Fruit fly (Drosophila melanogaster) whole organism, embryonic: ENCODE results near the gene CG5273.

ENCODE experiments used
- Blimp-1 ChIP-seq: fragments of 200-800 bp; sonication (Bioruptor generic); optimal IDR thresholded peaks from 3 replicates; lab custom pipeline; 2018; ENCODE audit warnings: missing biosample characterization, missing genetic modification characterization, mild to moderate bottlenecking, moderate library complexity, missing genetic modification reagents
- CG10565 ChIP-seq: fragments of 200-800 bp; sonication (Bioruptor generic); optimal IDR thresholded peaks from 3 replicates; lab custom pipeline; 2016; ENCODE audit warnings: missing biosample characterization, mild to moderate bottlenecking, missing genetic modification characterization
- CG10979 ChIP-seq: fragments of 200-800 bp; sonication (Bioruptor generic); optimal IDR thresholded peaks from 2 replicates; lab custom pipeline; 2018; ENCODE audit warnings: missing biosample characterization, mild to moderate bottlenecking, missing genetic modification characterization, moderate library complexity
- CG11093 ChIP-seq: fragments of 200-800 bp; sonication (Bioruptor generic); IDR thresholded peaks from 3 replicates; pipeline ENCODE4 v1.3.6; 2022; ENCODE audit warnings: missing biosample characterization, missing genetic modification characterization
- CG11504 ChIP-seq: fragments of 200-800 bp; sonication (Bioruptor generic); optimal IDR thresholded peaks from 3 replicates; lab custom pipeline; 2019; ENCODE audit warnings: missing biosample characterization, mild to moderate bottlenecking, missing genetic modification characterization, moderate library complexity
- CG11560 ChIP-seq: fragments of 200-800 bp; sonication (Bioruptor generic); IDR thresholded peaks from 3 replicates; pipeline ENCODE4 v1.3.6; 2022; ENCODE audit warnings: missing biosample characterization, missing genetic modification characterization
- CG13287 ChIP-seq: fragments of 200-800 bp; sonication (Bioruptor generic); IDR thresholded peaks from 2 replicates; pipeline ENCODE4 v1.3.6; 2022; ENCODE audit warnings: missing biosample characterization, missing genetic modification characterization; ENCODE audit not compliant: partially characterized antibody
- CG15011 ChIP-seq: fragments of 200-800 bp; sonication (Bioruptor generic); optimal IDR thresholded peaks from 3 replicates; lab custom pipeline; 2018; ENCODE audit warnings: missing biosample characterization, mild to moderate bottlenecking, missing genetic modification characterization
- CG15269 ChIP-seq: fragments of 200-800 bp; sonication (Bioruptor generic); optimal IDR thresholded peaks from 2 replicates; lab custom pipeline; 2018; ENCODE audit warnings: missing biosample characterization, mild to moderate bottlenecking, missing genetic modification characterization, moderate library complexity
- CG1603 ChIP-seq: fragments of 200-800 bp; sonication (Bioruptor generic); optimal IDR thresholded peaks from 2 replicates; lab custom pipeline; 2019; ENCODE audit warnings: missing biosample characterization, mild to moderate bottlenecking, missing genetic modification characterization, moderate library complexity
- CG1647 ChIP-seq: fragments of 200-800 bp; sonication (Bioruptor generic); optimal IDR thresholded peaks from 3 replicates; lab custom pipeline; 2016; ENCODE audit warnings: missing biosample characterization, missing genetic modification characterization
- CG16863 ChIP-seq: fragments of 200-800 bp; sonication (Bioruptor generic); optimal IDR thresholded peaks from 3 replicates; lab custom pipeline; 2016; ENCODE audit warnings: missing biosample characterization, missing genetic modification characterization
- CG17385 ChIP-seq: fragments of 200-800 bp; sonication (Bioruptor generic); optimal IDR thresholded peaks from 3 replicates; lab custom pipeline; 2018; ENCODE audit warnings: missing biosample characterization, mild to moderate bottlenecking, missing genetic modification characterization
- CG1792 ChIP-seq: fragments of 200-800 bp; sonication (Bioruptor generic); optimal IDR thresholded peaks from 2 replicates; lab custom pipeline; 2016; ENCODE audit warnings: missing biosample characterization, missing genetic modification characterization
- CG18764 ChIP-seq: fragments of 200-800 bp; sonication (Bioruptor generic); optimal IDR thresholded peaks from 3 replicates; lab custom pipeline; 2016; ENCODE audit warnings: missing biosample characterization, missing genetic modification characterization
- CG2199 ChIP-seq: fragments of 200-800 bp; sonication (Bioruptor generic); IDR thresholded peaks from 3 replicates; pipeline ENCODE4 v1.3.6; 2022; ENCODE audit warnings: missing biosample characterization, missing genetic modification characterization
- CG2678 ChIP-seq: fragments of 200-800 bp; sonication (Bioruptor generic); optimal IDR thresholded peaks from 3 replicates; lab custom pipeline; 2019; ENCODE audit warnings: missing biosample characterization, mild to moderate bottlenecking, missing genetic modification characterization, moderate library complexity
- CG30020 ChIP-seq: fragments of 200-800 bp; optimal IDR thresholded peaks from 2 replicates; lab custom pipeline; 2019; ENCODE audit warnings: missing biosample characterization, mild to moderate bottlenecking, missing genetic modification characterization, moderate library complexity
- CG32772 ChIP-seq: fragments of 200-800 bp; sonication (Bioruptor generic); IDR thresholded peaks from 2 replicates; pipeline ENCODE4 v1.3.6; 2022; ENCODE audit warnings: missing biosample characterization, missing genetic modification characterization
- CG4617 ChIP-seq: fragments of 200-800 bp; sonication (Bioruptor generic); optimal IDR thresholded peaks from 3 replicates; lab custom pipeline; 2016; ENCODE audit warnings: missing biosample characterization, missing genetic modification characterization, borderline replicate concordance
- CG6765 ChIP-seq: fragments of 200-800 bp; sonication (Bioruptor generic); optimal IDR thresholded peaks from 3 replicates; lab custom pipeline; 2017; ENCODE audit warnings: missing biosample characterization, mild to moderate bottlenecking, missing genetic modification characterization
- CG9817 ChIP-seq: fragments of 200-800 bp; sonication (Bioruptor generic); optimal IDR thresholded peaks from 2 replicates; lab custom pipeline; 2018; ENCODE audit warnings: missing biosample characterization, mild to moderate bottlenecking, missing genetic modification characterization, moderate library complexity
- CG9932 ChIP-seq: fragments of 200-800 bp; sonication (Bioruptor generic); IDR thresholded peaks from 2 replicates; pipeline ENCODE4 v1.3.6; 2022; ENCODE audit warnings: missing biosample characterization, missing genetic modification characterization
- E2f1 ChIP-seq: fragments of 200-800 bp; sonication (Bioruptor generic); IDR thresholded peaks from 2 replicates; pipeline ENCODE4 v1.3.6; 2022; ENCODE audit warnings: missing biosample characterization, missing genetic modification characterization
- Eip74EF ChIP-seq, 2 experiments: fragments of 200-800 bp in 1 of 2; fragments of >200 bp in 1 of 2; sonication (Bioruptor generic) in 1 of 2; optimal IDR thresholded peaks; 2 replicates each; lab custom pipeline; 2017 to 2019; ENCODE audit warnings: missing biosample characterization in 2 of 2, missing genetic modification characterization in 2 of 2, mild to moderate bottlenecking in 1 of 2, moderate library complexity in 1 of 2
- Fer2 ChIP-seq: fragments of 200-800 bp; sonication (Bioruptor generic); optimal IDR thresholded peaks from 2 replicates; lab custom pipeline; 2018; ENCODE audit warnings: missing biosample characterization, mild to moderate bottlenecking, missing genetic modification characterization, moderate library complexity
- HLH4C ChIP-seq: fragments of 200-800 bp; sonication (Bioruptor generic); IDR thresholded peaks from 3 replicates; pipeline ENCODE4 v1.3.6; 2022; ENCODE audit warnings: missing biosample characterization, missing genetic modification characterization; ENCODE audit not compliant: partially characterized antibody
- Hr78 ChIP-seq, 2 experiments: fragments of 200-800 bp in 1 of 2; fragments of >200 bp in 1 of 2; sonication (Bioruptor generic) in 1 of 2; optimal IDR thresholded peaks; 2 replicates each; lab custom pipeline; 2017 to 2019; ENCODE audit warnings: missing biosample characterization in 2 of 2, missing genetic modification characterization in 2 of 2, mild to moderate bottlenecking in 1 of 2, moderate library complexity in 1 of 2
- Side ChIP-seq: fragments of 200-800 bp; sonication (Bioruptor generic); optimal IDR thresholded peaks from 2 replicates; lab custom pipeline; 2016; ENCODE audit warnings: missing biosample characterization, missing genetic modification characterization
- Sox100B ChIP-seq: fragments of 200-800 bp; sonication (Bioruptor generic); optimal IDR thresholded peaks from 3 replicates; lab custom pipeline; 2018; ENCODE audit warnings: missing biosample characterization, mild to moderate bottlenecking, missing genetic modification characterization
- Sry-β ChIP-seq: fragments of 200-800 bp; sonication (Bioruptor generic); optimal IDR thresholded peaks from 2 replicates; lab custom pipeline; 2018; ENCODE audit warnings: missing biosample characterization, mild to moderate bottlenecking, missing genetic modification characterization, moderate library complexity
- aop ChIP-seq: fragments of 200-800 bp; sonication (Bioruptor generic); IDR thresholded peaks from 2 replicates; pipeline ENCODE4 v1.3.6; 2022; ENCODE audit warnings: missing biosample characterization, missing genetic modification characterization
- ash1 ChIP-seq: fragments of 200-800 bp; sonication (Bioruptor generic); optimal IDR thresholded peaks from 2 replicates; lab custom pipeline; 2018; ENCODE audit warnings: missing biosample characterization, mild to moderate bottlenecking, missing genetic modification characterization
- bowl ChIP-seq: fragments of 200-800 bp; sonication (Bioruptor generic); IDR thresholded peaks from 2 replicates; pipeline ENCODE4 v1.3.6; 2022; ENCODE audit warnings: missing biosample characterization, missing genetic modification characterization
- br ChIP-seq: fragments of >200 bp; optimal IDR thresholded peaks from 2 replicates; lab custom pipeline; 2017
- bsh ChIP-seq, 2 experiments: fragments of 200-800 bp; sonication (Bioruptor generic); optimal IDR thresholded peaks; 2 replicates each; lab custom pipeline; 2017 to 2018; ENCODE audit warnings: mild to moderate bottlenecking in 2 of 2, missing biosample characterization in 2 of 2, missing genetic modification characterization in 2 of 2, moderate library complexity in 1 of 2
- cwo ChIP-seq: fragments of 200-800 bp; sonication (Bioruptor generic); optimal IDR thresholded peaks from 3 replicates; lab custom pipeline; 2017; ENCODE audit warnings: missing biosample characterization, missing genetic modification characterization, mild to moderate bottlenecking, moderate library complexity, missing genetic modification reagents
- da ChIP-seq: fragments of 200-800 bp; sonication (Bioruptor generic); optimal IDR thresholded peaks from 2 replicates; lab custom pipeline; 2016; ENCODE audit warnings: missing biosample characterization, missing genetic modification characterization
- dan ChIP-seq: fragments of 200-800 bp; sonication (Bioruptor generic); IDR thresholded peaks from 2 replicates; pipeline ENCODE4 v1.3.6; 2022; ENCODE audit warnings: missing biosample characterization, missing genetic modification characterization
- eve ChIP-seq, 2 experiments: fragments of >200 bp; optimal IDR thresholded peaks; 2 replicates each; lab custom pipeline; 2017; ENCODE audit warnings: missing biosample characterization in 2 of 2, missing genetic modification characterization in 2 of 2
- fd102C ChIP-seq: fragments of 200-800 bp; sonication (Bioruptor generic); optimal IDR thresholded peaks from 2 replicates; lab custom pipeline; 2018; ENCODE audit warnings: missing biosample characterization, mild to moderate bottlenecking, missing genetic modification characterization, moderate library complexity
- fd3F ChIP-seq: fragments of 200-800 bp; sonication (Bioruptor generic); optimal IDR thresholded peaks from 2 replicates; lab custom pipeline; 2018; ENCODE audit warnings: missing biosample characterization, mild to moderate bottlenecking, missing genetic modification characterization, moderate library complexity
- fd96Cb ChIP-seq: fragments of 200-800 bp; sonication (Bioruptor generic); optimal IDR thresholded peaks from 2 replicates; lab custom pipeline; 2018; ENCODE audit warnings: missing biosample characterization, mild to moderate bottlenecking, missing genetic modification characterization, moderate library complexity
- ftz-f1 ChIP-seq: fragments of 200-800 bp; sonication (Bioruptor generic); optimal IDR thresholded peaks from 2 replicates; lab custom pipeline; 2016; ENCODE audit warnings: missing biosample characterization, missing genetic modification characterization
- gfzf ChIP-seq: fragments of 200-800 bp; sonication (Bioruptor generic); optimal IDR thresholded peaks from 2 replicates; lab custom pipeline; 2016; ENCODE audit warnings: missing biosample characterization, mild to moderate bottlenecking, missing genetic modification characterization, moderate library complexity
- grn ChIP-seq: fragments of 200-800 bp; sonication (Bioruptor generic); optimal IDR thresholded peaks from 3 replicates; lab custom pipeline; 2017; ENCODE audit warnings: missing biosample characterization, missing genetic modification characterization
- gsb-n ChIP-seq: fragments of 200-800 bp; sonication (Bioruptor generic); optimal IDR thresholded peaks from 3 replicates; lab custom pipeline; 2018; ENCODE audit warnings: missing biosample characterization, mild to moderate bottlenecking, missing genetic modification characterization
- hth ChIP-seq: fragments of >200 bp; optimal IDR thresholded peaks from 2 replicates; lab custom pipeline; 2017; ENCODE audit warnings: inconsistent platforms
- twi ChIP-seq: fragments of 200-800 bp; optimal IDR thresholded peaks from 2 replicates; lab custom pipeline; 2019; ENCODE audit warnings: missing biosample characterization, mild to moderate bottlenecking, missing genetic modification characterization, moderate library complexity
- yki ChIP-seq: fragments of >200 bp; optimal IDR thresholded peaks from 3 replicates; lab custom pipeline; 2018

CG5273 gene

DNA sequence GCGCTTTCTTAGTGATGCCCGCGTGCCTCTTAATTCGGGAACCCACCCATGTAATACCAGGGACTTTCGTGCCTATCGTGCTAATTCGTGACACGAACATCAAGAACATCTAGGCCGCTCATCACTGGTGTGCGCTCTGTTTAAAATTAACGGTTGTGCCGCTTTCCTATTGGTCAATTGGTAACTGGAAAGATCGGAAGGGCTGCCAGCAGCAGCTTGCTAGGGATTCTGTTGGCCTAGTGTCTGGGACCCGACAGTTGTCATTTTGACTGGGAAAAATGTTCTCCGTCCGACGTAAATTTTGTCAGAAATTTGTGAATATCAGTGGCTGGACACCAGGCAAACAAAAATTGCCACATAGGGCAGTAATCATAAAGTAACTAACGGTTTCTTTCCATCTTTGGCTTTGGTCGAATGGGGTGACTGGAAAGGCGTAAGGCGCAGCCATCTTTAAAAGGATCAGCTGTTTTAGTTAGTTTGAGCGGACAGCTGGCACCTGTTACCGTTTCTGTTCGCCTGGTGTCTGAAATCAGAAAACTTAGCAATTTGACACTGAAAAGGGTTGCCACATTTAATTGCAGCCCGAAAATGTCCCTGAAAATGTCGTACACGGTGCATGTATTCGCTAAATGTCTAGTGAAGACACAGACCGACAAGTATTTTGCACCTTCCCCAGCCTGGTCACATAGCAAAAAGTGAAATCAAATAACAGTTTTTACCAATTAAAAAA, at the start of gene CG5273 (continued):
- TF ChIP-seq Sry-β (GFP tag; lab: Kevin White, UChicago) (peak; percentile 95), bsh (GFP tag; optimal IDR thresholded peaks at IDR 0.05; lab: Kevin White, UChicago) (no peak), fd102C (GFP tag; lab: Kevin White, UChicago) (peak; percentile 22), CG10565 (no peak), fd3F (no peak), Side (no peak), CG10979 (tag; lab: Kevin White, UChicago) (no peak), CG1647 (GFP tag; lab: Kevin White, UChicago) (no peak), aop (GFP tag; lab: Robert Waterston, UW) (no peak), CG2678 (peak; percentile 24), CG11560 (tag; lab: Robert Waterston, UW) (no peak), grn (GFP tag; lab: Kevin White, UChicago) (no peak), da (no peak), bowl (GFP tag; lab: Robert Waterston, UW) (no peak), Blimp-1 (GFP tag; lab: Kevin White, UChicago) (peak; percentile 93), CG30020 (tag; lab: Kevin White, UChicago) (no peak), E2f1 (0 out of 2 replicates have a peak, but pooled peaks have one; percentile 9), Sox100B (no peak), CG18764 (GFP tag; lab: Kevin White, UChicago) (no peak), CG16863 (GFP tag; lab: Kevin White, UChicago) (no peak), dan (GFP tag; lab: Robert Waterston, UW) (no peak), gfzf (peak; percentile 98), eve (GFP tag; optimal IDR thresholded peaks at IDR 0.05; lab: Kevin White, UChicago) (no peak), CG13287 (GFP tag; lab: Robert Waterston, UW) (peak; percentile 95), CG2199 (no peak), Hr78 (GFP tag; optimal IDR thresholded peaks at IDR 0.05; lab: Kevin White, UChicago) (no peak), CG15011 (no peak), ftz-f1 (GFP tag; lab: Kevin White, UChicago) (peak; percentile 96), CG4617 (GFP tag; lab: Kevin White, UChicago) (peak; percentile 44), cwo (GFP tag; lab: Kevin White, UChicago) (peak; percentile 6), Fer2 (tag; lab: Kevin White, UChicago) (no peak), CG17385 (GFP tag; lab: Kevin White, UChicago) (no peak), CG11504 (tag; lab: Kevin White, UChicago) (peak; percentile 30), Eip74EF (GFP tag; optimal IDR thresholded peaks at IDR 0.05; lab: Kevin White, UChicago) (no peak), fd96Cb (tag; lab: Kevin White, UChicago) (no peak), yki (lab: Kevin White, UChicago) (no peak), br (lab: Kevin White, UChicago) (no peak), hth (lab: Kevin White, UChicago) (no peak), CG1792 (no peak), CG9817 (tag; lab: Kevin White, UChicago) (no peak), gsb-n (tag; lab: Kevin White, UChicago) (peak; percentile 25), CG9932 (peak; percentile 70), CG15269 (tag; lab: Kevin White, UChicago) (peak; percentile 2), CG6765 (GFP tag; lab: Kevin White, UChicago) (peak; percentile 0), HLH4C (GFP tag; lab: Robert Waterston, UW) (peak; percentile 82), CG32772 (GFP tag; lab: Robert Waterston, UW) (no peak), CG1603 (tag; lab: Kevin White, UChicago) (peak; percentile 91), ash1 (GFP tag; lab: Kevin White, UChicago) (no peak), CG11093 (no peak), twi (tag; lab: Kevin White, UChicago) (no peak)
